Fruit fly (Drosophila melanogaster) whole organism, embryonic: Measurements from ENCODE around the gene CG14205.

Experiments
- Atf-2 ChIP-seq: fragments of 200-800 bp; sonication (Bioruptor generic); optimal IDR thresholded peaks from 2 replicates; lab custom pipeline; 2016; ENCODE audit warnings: missing biosample characterization, missing genetic modification characterization
- CG10366 ChIP-seq: fragments of 200-800 bp; sonication (Bioruptor generic); IDR thresholded peaks from 2 replicates; pipeline ENCODE4 v1.3.6; 2022; ENCODE audit warnings: missing biosample characterization, missing genetic modification characterization
- CG10565 ChIP-seq: fragments of 200-800 bp; sonication (Bioruptor generic); optimal IDR thresholded peaks from 3 replicates; lab custom pipeline; 2016; ENCODE audit warnings: missing biosample characterization, mild to moderate bottlenecking, missing genetic modification characterization
- CG11723 ChIP-seq: fragments of 200-800 bp; sonication (Bioruptor generic); optimal IDR thresholded peaks from 2 replicates; lab custom pipeline; 2017; ENCODE audit warnings: missing biosample characterization, mild to moderate bottlenecking, missing genetic modification characterization
- CG12219 ChIP-seq: fragments of 200-800 bp; sonication (Bioruptor generic); optimal IDR thresholded peaks from 3 replicates; lab custom pipeline; 2018; ENCODE audit warnings: missing biosample characterization, mild to moderate bottlenecking, missing genetic modification characterization
- CG12236 ChIP-seq: fragments of 200-800 bp; sonication (Bioruptor generic); optimal IDR thresholded peaks from 2 replicates; lab custom pipeline; 2016; ENCODE audit warnings: missing biosample characterization, missing genetic modification characterization
- CG12744 ChIP-seq: fragments of 200-800 bp; sonication (Bioruptor generic); optimal IDR thresholded peaks from 2 replicates; lab custom pipeline; 2016; ENCODE audit warnings: missing biosample characterization, missing genetic modification characterization
- CG13775 ChIP-seq: fragments of 200-800 bp; sonication (Bioruptor generic); optimal IDR thresholded peaks from 3 replicates; lab custom pipeline; 2017; ENCODE audit warnings: missing biosample characterization, mild to moderate bottlenecking, missing genetic modification characterization
- CG13894 ChIP-seq: fragments of 200-800 bp; sonication (Bioruptor generic); optimal IDR thresholded peaks from 3 replicates; lab custom pipeline; 2018; ENCODE audit warnings: missing biosample characterization, mild to moderate bottlenecking, missing genetic modification characterization, moderate library complexity
- CG16779 ChIP-seq: fragments of 200-800 bp; sonication (Bioruptor generic); IDR thresholded peaks from 2 replicates; pipeline ENCODE4 v1.3.6; 2022; ENCODE audit warnings: missing biosample characterization, missing genetic modification characterization
- CG17328 ChIP-seq: fragments of 200-800 bp; sonication (Bioruptor generic); IDR thresholded peaks from 2 replicates; pipeline ENCODE4 v1.3.6; 2022; ENCODE audit warnings: missing biosample characterization, missing genetic modification characterization
- CG17359 ChIP-seq: fragments of 200-800 bp; sonication (Bioruptor generic); optimal IDR thresholded peaks from 3 replicates; lab custom pipeline; 2018; ENCODE audit warnings: missing biosample characterization, mild to moderate bottlenecking, missing genetic modification characterization, moderate library complexity
- CG17802 ChIP-seq: fragments of 200-800 bp; sonication (Bioruptor generic); optimal IDR thresholded peaks from 2 replicates; lab custom pipeline; 2018; ENCODE audit warnings: missing biosample characterization, mild to moderate bottlenecking, missing genetic modification characterization, moderate library complexity
- CG30431 ChIP-seq: fragments of 200-800 bp; sonication (Bioruptor generic); optimal IDR thresholded peaks from 2 replicates; lab custom pipeline; 2017; ENCODE audit warnings: missing biosample characterization, missing genetic modification characterization
- CG34376 ChIP-seq: fragments of 200-800 bp; sonication (Bioruptor generic); optimal IDR thresholded peaks from 2 replicates; lab custom pipeline; 2018; ENCODE audit warnings: missing biosample characterization, mild to moderate bottlenecking, missing genetic modification characterization
- CG3847 ChIP-seq: fragments of 200-800 bp; sonication (Bioruptor generic); IDR thresholded peaks from 2 replicates; pipeline ENCODE4 v1.3.6; 2022; ENCODE audit warnings: missing biosample characterization, missing genetic modification characterization
- CG6175 ChIP-seq: fragments of 200-800 bp; sonication (Bioruptor generic); IDR thresholded peaks from 3 replicates; pipeline ENCODE4 v1.3.6; 2022; ENCODE audit warnings: missing biosample characterization, missing genetic modification characterization
- CG6791 ChIP-seq: fragments of 200-800 bp; sonication (Bioruptor generic); IDR thresholded peaks from 3 replicates; pipeline ENCODE4 v1.3.6; 2022; ENCODE audit warnings: missing biosample characterization, missing genetic modification characterization; ENCODE audit not compliant: partially characterized antibody
- CG8089 ChIP-seq: fragments of 200-800 bp; sonication (Bioruptor generic); optimal IDR thresholded peaks from 3 replicates; lab custom pipeline; 2016; ENCODE audit warnings: missing biosample characterization, missing genetic modification characterization
- CG9727 ChIP-seq: fragments of 200-800 bp; sonication (Bioruptor generic); optimal IDR thresholded peaks from 3 replicates; lab custom pipeline; 2017; ENCODE audit warnings: missing biosample characterization, mild to moderate bottlenecking, missing genetic modification characterization
- CG9876 ChIP-seq: fragments of 200-800 bp; sonication (Bioruptor generic); optimal IDR thresholded peaks from 2 replicates; lab custom pipeline; 2016; ENCODE audit warnings: missing biosample characterization, missing genetic modification characterization
- CTCF ChIP-seq: fragments of 200-800 bp; sonication (Bioruptor generic); optimal IDR thresholded peaks from 2 replicates; lab custom pipeline; 2017; ENCODE audit warnings: missing biosample characterization, mild to moderate bottlenecking, missing genetic modification characterization, moderate library complexity
- Doc2 ChIP-seq: fragments of 200-800 bp; sonication (Bioruptor generic); IDR thresholded peaks from 2 replicates; pipeline ENCODE4 v1.3.6; 2022; ENCODE audit warnings: missing biosample characterization, missing genetic modification characterization
- Eip74EF ChIP-seq, 2 experiments: fragments of 200-800 bp in 1 of 2; fragments of >200 bp in 1 of 2; sonication (Bioruptor generic) in 1 of 2; optimal IDR thresholded peaks; 2 replicates each; lab custom pipeline; 2017 to 2019; ENCODE audit warnings: missing biosample characterization in 2 of 2, missing genetic modification characterization in 2 of 2, mild to moderate bottlenecking in 1 of 2, moderate library complexity in 1 of 2
- Elba2 ChIP-seq: fragments of 200-800 bp; sonication (Bioruptor generic); optimal IDR thresholded peaks from 3 replicates; lab custom pipeline; 2016; ENCODE audit warnings: missing biosample characterization, missing genetic modification characterization
- H15 ChIP-seq: fragments of 200-800 bp; sonication (Bioruptor generic); IDR thresholded peaks from 3 replicates; pipeline ENCODE4 v1.3.6; 2022; ENCODE audit warnings: missing biosample characterization, missing genetic modification characterization
- Hr78 ChIP-seq, 2 experiments: fragments of 200-800 bp in 1 of 2; fragments of >200 bp in 1 of 2; sonication (Bioruptor generic) in 1 of 2; optimal IDR thresholded peaks; 2 replicates each; lab custom pipeline; 2017 to 2019; ENCODE audit warnings: missing biosample characterization in 2 of 2, missing genetic modification characterization in 2 of 2, mild to moderate bottlenecking in 1 of 2, moderate library complexity in 1 of 2
- Lim3 ChIP-seq: fragments of 200-800 bp; sonication (Bioruptor generic); IDR thresholded peaks from 2 replicates; pipeline ENCODE4 v1.3.6; 2022; ENCODE audit warnings: missing biosample characterization, missing genetic modification characterization
- MTF-1 ChIP-seq: fragments of 200-800 bp; sonication (Bioruptor generic); optimal IDR thresholded peaks from 2 replicates; lab custom pipeline; 2018; ENCODE audit warnings: missing biosample characterization, mild to moderate bottlenecking, missing genetic modification characterization, borderline replicate concordance
- Pdp1 ChIP-seq, 2 experiments: fragments of 200-800 bp; sonication (Bioruptor generic); optimal IDR thresholded peaks; 3 replicates each; lab custom pipeline; 2016; ENCODE audit warnings: missing biosample characterization in 2 of 2, missing genetic modification characterization in 2 of 2, mild to moderate bottlenecking in 1 of 2, moderate library complexity in 1 of 2
- Sry-δ ChIP-seq: fragments of 200-800 bp; sonication (Bioruptor generic); optimal IDR thresholded peaks from 2 replicates; lab custom pipeline; 2016; ENCODE audit warnings: missing biosample characterization, missing genetic modification characterization
- bowl ChIP-seq: fragments of 200-800 bp; sonication (Bioruptor generic); IDR thresholded peaks from 2 replicates; pipeline ENCODE4 v1.3.6; 2022; ENCODE audit warnings: missing biosample characterization, missing genetic modification characterization
- dm ChIP-seq: fragments of 200-800 bp; sonication (Bioruptor generic); optimal IDR thresholded peaks from 3 replicates; lab custom pipeline; 2016; ENCODE audit warnings: missing biosample characterization, missing genetic modification characterization
- dpn ChIP-seq, 2 experiments: fragments of 200-800 bp; sonication (Bioruptor generic); optimal IDR thresholded peaks; 3 replicates each; lab custom pipeline; 2016; ENCODE audit warnings: missing biosample characterization in 2 of 2, missing genetic modification characterization in 2 of 2
- ems ChIP-seq: fragments of 200-800 bp; sonication (Bioruptor generic); optimal IDR thresholded peaks from 3 replicates; lab custom pipeline; 2016; ENCODE audit warnings: missing biosample characterization, missing genetic modification characterization
- fd64A ChIP-seq: fragments of 200-800 bp; sonication (Bioruptor generic); optimal IDR thresholded peaks from 3 replicates; lab custom pipeline; 2018; ENCODE audit warnings: missing biosample characterization, mild to moderate bottlenecking, missing genetic modification characterization
- gsb-n ChIP-seq: fragments of 200-800 bp; sonication (Bioruptor generic); optimal IDR thresholded peaks from 3 replicates; lab custom pipeline; 2018; ENCODE audit warnings: missing biosample characterization, mild to moderate bottlenecking, missing genetic modification characterization
- h ChIP-seq: fragments of >200 bp; optimal IDR thresholded peaks from 2 replicates; lab custom pipeline; 2017
- ind ChIP-seq: fragments of 200-800 bp; sonication (Bioruptor generic); optimal IDR thresholded peaks from 3 replicates; lab custom pipeline; 2016; ENCODE audit warnings: missing biosample characterization, missing genetic modification characterization
- inv ChIP-seq: fragments of 200-800 bp; sonication (Bioruptor generic); IDR thresholded peaks from 2 replicates; pipeline ENCODE4 v1.3.6; 2022; ENCODE audit warnings: missing biosample characterization, missing genetic modification characterization; ENCODE audit not compliant: partially characterized antibody
- kay ChIP-seq: fragments of 200-800 bp; sonication (Bioruptor generic); optimal IDR thresholded peaks from 2 replicates; lab custom pipeline; 2016; ENCODE audit warnings: missing biosample characterization, missing genetic modification characterization
- lola ChIP-seq, 3 experiments: fragments of >200 bp in 2 of 3; fragments of 200-800 bp in 1 of 3; sonication (Bioruptor generic) in 1 of 3; optimal IDR thresholded peaks; 2 replicates each; lab custom pipeline; 2017 to 2019; ENCODE audit warnings: missing biosample characterization in 3 of 3, missing genetic modification characterization in 3 of 3, mild to moderate bottlenecking in 1 of 3, moderate library complexity in 1 of 3
- rib ChIP-seq: fragments of 200-800 bp; sonication (Bioruptor generic); IDR thresholded peaks from 2 replicates; pipeline ENCODE4 v1.3.6; 2022; ENCODE audit warnings: missing biosample characterization, missing genetic modification characterization
- salm ChIP-seq: fragments of 200-800 bp; sonication (Bioruptor generic); optimal IDR thresholded peaks from 2 replicates; lab custom pipeline; 2018; ENCODE audit warnings: missing biosample characterization, mild to moderate bottlenecking, missing genetic modification characterization
- sd ChIP-seq: fragments of 200-800 bp; sonication (Bioruptor generic); optimal IDR thresholded peaks from 3 replicates; lab custom pipeline; 2018; ENCODE audit warnings: missing biosample characterization, mild to moderate bottlenecking, missing genetic modification characterization, moderate library complexity
- slp2 ChIP-seq: fragments of 200-800 bp; sonication (Bioruptor generic); optimal IDR thresholded peaks from 2 replicates; lab custom pipeline; 2016; ENCODE audit warnings: missing biosample characterization, missing genetic modification characterization
- so ChIP-seq: fragments of 200-800 bp; sonication (Bioruptor generic); IDR thresholded peaks from 3 replicates; pipeline ENCODE4 v1.3.6; 2022; ENCODE audit warnings: missing biosample characterization, missing genetic modification characterization
- sob ChIP-seq: fragments of 200-800 bp; sonication (Bioruptor generic); IDR thresholded peaks from 2 replicates; pipeline ENCODE4 v1.3.6; 2022; ENCODE audit warnings: missing biosample characterization, missing genetic modification characterization
- usp ChIP-seq: fragments of >200 bp; optimal IDR thresholded peaks from 2 replicates; lab custom pipeline; 2017; ENCODE audit warnings: missing biosample characterization, missing genetic modification characterization
- wek ChIP-seq: fragments of 200-800 bp; sonication (Bioruptor generic); optimal IDR thresholded peaks from 3 replicates; lab custom pipeline; 2018; ENCODE audit warnings: missing biosample characterization, mild to moderate bottlenecking, missing genetic modification characterization, moderate library complexity

CG14205 gene

dm6 chrX:19597684-19598363, 5.4 kb downstream of the CG14205 start, which contains the start of gene RpS10b (continued):
- TF ChIP-seq CG9727 (GFP tag; lab: Kevin White, UChicago) (peak; percentile 97), gsb-n (tag; lab: Kevin White, UChicago) (peak; percentile 77), CG13775 (GFP tag; lab: Kevin White, UChicago) (peak; percentile 97), MTF-1 (GFP tag; lab: Kevin White, UChicago) (peak; percentile 97), Pdp1 (GFP tag; optimal IDR thresholded peaks at IDR 0.05; lab: Kevin White, UChicago) (peak; percentile 48 to 79), wek (GFP tag; lab: Kevin White, UChicago) (peak; percentile 94), CTCF (GFP tag; lab: Kevin White, UChicago) (peak; percentile 69), fd64A (peak; percentile 95), CG12219 (GFP tag; lab: Kevin White, UChicago) (peak; percentile 89), Hr78 (GFP tag; optimal IDR thresholded peaks at IDR 0.05; lab: Kevin White, UChicago) (peak in 1 of 2 experiments; percentile 50), salm (tag; lab: Kevin White, UChicago) (peak; percentile 83), Atf-2 (GFP tag; lab: Kevin White, UChicago) (peak; percentile 84), CG12744 (GFP tag; lab: Kevin White, UChicago) (peak; percentile 67), slp2 (GFP tag; lab: Kevin White, UChicago) (peak; percentile 91), CG13894 (peak; percentile 77), Eip74EF (GFP tag; optimal IDR thresholded peaks at IDR 0.05; lab: Kevin White, UChicago) (peak in 1 of 2 experiments; percentile 87), sob (GFP tag; lab: Robert Waterston, UW) (peak; percentile 76), CG6175 (GFP tag; lab: Robert Waterston, UW) (peak; percentile 66; the same call in 2 of the 3 replicates), CG12236 (GFP tag; lab: Kevin White, UChicago) (peak; percentile 88), CG17802 (tag; lab: Kevin White, UChicago) (peak; percentile 74), dpn (GFP tag; optimal IDR thresholded peaks at IDR 0.05; lab: Kevin White, UChicago) (peak; percentile 58 to 79), CG6791 (peak; percentile 87), rib (no peak; the same call in 1 of the 2 replicates), CG17328 (GFP tag; lab: Robert Waterston, UW) (peak; percentile 89), CG34376 (GFP tag; lab: Kevin White, UChicago) (peak; percentile 99), usp (no peak), lola (GFP tag; optimal IDR thresholded peaks at IDR 0.05; lab: Kevin White, UChicago) (peak in 1 of 3 experiments; percentile 70), kay (GFP tag; lab: Kevin White, UChicago) (peak; percentile 38), Elba2 (GFP tag; lab: Kevin White, UChicago) (peak; percentile 86), Doc2 (GFP tag; lab: Robert Waterston, UW) (no peak), CG10366 (GFP tag; lab: Robert Waterston, UW) (peak; percentile 71), CG10565 (GFP tag; lab: Kevin White, UChicago) (peak; percentile 29), dm (GFP tag; lab: Kevin White, UChicago) (peak; percentile 95), CG11723 (GFP tag; lab: Kevin White, UChicago) (peak; percentile 93), ems (GFP tag; lab: Kevin White, UChicago) (peak; percentile 81), so (GFP tag; lab: Robert Waterston, UW) (peak; percentile 85), inv (GFP tag; lab: Robert Waterston, UW) (peak; percentile 95), Lim3 (no peak), CG9876 (GFP tag; lab: Kevin White, UChicago) (peak; percentile 89), CG16779 (GFP tag; lab: Robert Waterston, UW) (peak; percentile 67; the same call in 1 of the 2 replicates), CG17359 (tag; lab: Kevin White, UChicago) (peak; percentile 81), H15 (GFP tag; lab: Robert Waterston, UW) (peak; percentile 75), CG3847 (GFP tag; lab: Robert Waterston, UW) (peak; percentile 85), sd (peak; percentile 46), CG8089 (GFP tag; lab: Kevin White, UChicago) (peak; percentile 91), Sry-δ (GFP tag; lab: Kevin White, UChicago) (peak; percentile 95), bowl (GFP tag; lab: Robert Waterston, UW) (0 out of 2 replicates have a peak, but pooled peaks have one; percentile 22), CG30431 (GFP tag; lab: Kevin White, UChicago) (peak; percentile 87), h (lab: Kevin White, UChicago) (no peak), ind (GFP tag; lab: Kevin White, UChicago) (peak; percentile 72)
